Fruit fly (Drosophila melanogaster) whole organism, larva: Measurements from ENCODE around the gene orb2.

Experiments used
- noc ChIP-seq: fragments of 200-800 bp; sonication (Bioruptor generic); optimal IDR thresholded peaks from 3 replicates; lab custom pipeline; 2019; ENCODE audit warnings: missing biosample characterization, mild to moderate bottlenecking, missing genetic modification characterization, moderate library complexity

Gene orb2

dm6 chr3L:8953962-8954647 lies at the start of gene orb2, which contains the start of gene CG43783:
TSS of gene orb2 (minus strand) at chr3L:8954463.
TSS of gene CG43783 (minus strand) at chr3L:8954272.
- no peak for TF ChIP-seq noc (tag; lab: Kevin White, UChicago)

dm6 chr3L:9003369-9003768 lies 49.1 kb upstream of the orb2 start:
- no peak for TF ChIP-seq noc (tag; lab: Kevin White, UChicago)

DNA sequence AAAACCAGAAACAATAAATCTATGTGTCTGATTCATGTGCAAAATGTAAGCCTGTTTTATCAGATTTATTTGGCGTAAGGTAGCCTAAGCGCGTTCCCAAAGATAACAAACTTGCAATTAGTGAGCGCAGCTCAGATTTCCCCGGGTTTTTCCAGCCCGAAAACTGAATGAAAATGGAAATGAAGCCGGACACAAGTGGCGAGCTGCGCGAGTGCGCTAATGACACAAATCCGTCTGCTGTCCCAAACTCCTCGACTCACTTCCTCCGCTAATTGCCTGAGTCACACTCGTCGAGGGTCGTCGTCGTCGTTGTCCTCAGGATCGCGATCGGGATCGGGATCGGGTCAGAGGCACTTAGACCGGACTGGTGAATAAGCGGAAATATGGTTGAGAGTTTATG lies 48.3 kb upstream of the orb2 start:
- TF ChIP-seq noc (tag; lab: Kevin White, UChicago) = no peak

dm6 chr3L:8997686-8998239 lies 43.5 kb upstream of the orb2 start, which contains the start of the genes smg and CG5087:
TSS of gene smg (minus strand) at chr3L:8997989.
TSS of gene CG5087 (plus strand) at chr3L:8998184.
- peak; percentile 31 for TF ChIP-seq noc (tag; lab: Kevin White, UChicago)

dm6 chr3L:8996899-8997685 lies 42.8 kb upstream of the orb2 start:
- no peak for TF ChIP-seq noc (tag; lab: Kevin White, UChicago)

dm6 chr3L:8996173-8996767 lies 42.0 kb upstream of the orb2 start:
- TF ChIP-seq noc (tag; lab: Kevin White, UChicago) = peak; percentile 83

- no peak for TF ChIP-seq noc (tag; lab: Kevin White, UChicago)
These were observed 35.9 kb upstream of the orb2 start, which contains the start of gene CG5280 for dm6 chr3L:8990128-8990527. TSS of gene CG5280 (minus strand) at chr3L:8990228.

dm6 chr3L:8986582-8986981 lies 32.3 kb upstream of the orb2 start, which contains the start of gene CG5068:
TSS of gene CG5068 (plus strand) at chr3L:8986710.
- TF ChIP-seq noc (tag; lab: Kevin White, UChicago) = no peak

- TF ChIP-seq noc (tag; lab: Kevin White, UChicago) = peak; percentile 79
These were observed 31.6 kb upstream of the orb2 start, which contains the start of gene Galk for dm6 chr3L:8985848-8986320. TSS of gene Galk (minus strand) at chr3L:8986091.

- no peak for TF ChIP-seq noc (tag; lab: Kevin White, UChicago)
These were observed 31.0 kb upstream of the orb2 start for dm6 chr3L:8985132-8985847.

- no peak for TF ChIP-seq noc (tag; lab: Kevin White, UChicago)
These were observed 27.8 kb upstream of the orb2 start for dm6 chr3L:8982044-8982443.

DNA sequence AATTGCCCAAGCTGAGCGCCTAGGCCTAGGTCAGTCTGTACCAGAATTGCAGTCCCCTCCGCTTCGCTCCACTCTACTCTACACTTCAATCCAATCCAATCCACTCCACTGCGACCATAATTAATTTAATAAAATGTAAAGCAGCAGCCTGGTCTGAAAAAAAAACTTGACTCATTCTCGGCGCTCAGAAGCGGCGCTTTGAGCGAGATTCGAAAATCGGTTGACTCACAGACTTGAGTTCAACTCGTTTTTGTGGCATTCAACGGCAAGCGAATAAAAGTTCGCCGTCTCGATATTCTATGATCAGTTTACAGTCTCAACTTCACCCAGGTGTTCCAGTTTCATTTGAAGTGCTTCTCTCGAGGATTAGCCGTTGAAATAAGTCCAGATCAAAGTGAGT lies 27.2 kb upstream of the orb2 start, which contains the start of gene CG13314:
Gene CG13314, plus strand, starts transcription at position 301 of the 400 bp plus-strand sequence.
- TF ChIP-seq noc (tag; lab: Kevin White, UChicago) = no peak

dm6 chr3L:8979780-8980179 lies 25.5 kb upstream of the orb2 start, which contains the start of gene CG5644:
TSS of gene CG5644 (minus strand) at chr3L:8979880.
- no peak for TF ChIP-seq noc (tag; lab: Kevin White, UChicago)

dm6 chr3L:8978678-8979413 lies 24.6 kb upstream of the orb2 start:
- TF ChIP-seq noc (tag; lab: Kevin White, UChicago) = no peak
